Fruit fly (Drosophila melanogaster) whole organism, embryonic: Measurements from ENCODE around the gene Srp19.

ENCODE experiments used
- Aef1 ChIP-seq: fragments of 200-800 bp; sonication (Bioruptor generic); IDR thresholded peaks from 3 replicates; pipeline ENCODE4 v1.3.6; 2022; ENCODE audit warnings: missing biosample characterization, missing genetic modification characterization
- Blimp-1 ChIP-seq: fragments of 200-800 bp; sonication (Bioruptor generic); optimal IDR thresholded peaks from 3 replicates; lab custom pipeline; 2018; ENCODE audit warnings: missing biosample characterization, missing genetic modification characterization, mild to moderate bottlenecking, moderate library complexity, missing genetic modification reagents
- CG10431 ChIP-seq: fragments of 200-800 bp; sonication (Bioruptor generic); optimal IDR thresholded peaks from 3 replicates; lab custom pipeline; 2018; ENCODE audit warnings: missing biosample characterization, mild to moderate bottlenecking, missing genetic modification characterization
- CG11398 ChIP-seq: fragments of 200-800 bp; sonication (Bioruptor generic); optimal IDR thresholded peaks from 2 replicates; lab custom pipeline; 2016; ENCODE audit warnings: missing biosample characterization, missing genetic modification characterization
- CG12104 ChIP-seq: fragments of 200-800 bp; sonication (Bioruptor generic); optimal IDR thresholded peaks from 3 replicates; lab custom pipeline; 2016; ENCODE audit warnings: missing biosample characterization, missing genetic modification characterization
- CG12659 ChIP-seq: fragments of 200-800 bp; sonication (Bioruptor generic); optimal IDR thresholded peaks from 3 replicates; lab custom pipeline; 2017; ENCODE audit warnings: mild to moderate bottlenecking, missing biosample characterization, missing genetic modification reagents, missing genetic modification characterization
- CG13775 ChIP-seq: fragments of 200-800 bp; sonication (Bioruptor generic); optimal IDR thresholded peaks from 3 replicates; lab custom pipeline; 2017; ENCODE audit warnings: missing biosample characterization, mild to moderate bottlenecking, missing genetic modification characterization
- CG13894 ChIP-seq: fragments of 200-800 bp; sonication (Bioruptor generic); optimal IDR thresholded peaks from 3 replicates; lab custom pipeline; 2018; ENCODE audit warnings: missing biosample characterization, mild to moderate bottlenecking, missing genetic modification characterization, moderate library complexity
- CG14710 ChIP-seq: fragments of 200-800 bp; sonication (Bioruptor generic); optimal IDR thresholded peaks from 3 replicates; lab custom pipeline; 2019; ENCODE audit warnings: missing biosample characterization, mild to moderate bottlenecking, missing genetic modification characterization, moderate library complexity
- CG14860 ChIP-seq: fragments of 200-800 bp; sonication (Bioruptor generic); IDR thresholded peaks from 3 replicates; pipeline ENCODE4 v1.3.6; 2022; ENCODE audit warnings: missing biosample characterization, missing genetic modification characterization; ENCODE audit not compliant: partially characterized antibody
- CG15479 ChIP-seq: fragments of 200-800 bp; sonication (Bioruptor generic); optimal IDR thresholded peaks from 3 replicates; lab custom pipeline; 2019; ENCODE audit warnings: missing biosample characterization, mild to moderate bottlenecking, missing genetic modification characterization, moderate library complexity
- CG17361 ChIP-seq: fragments of 200-800 bp; sonication (Bioruptor generic); IDR thresholded peaks from 3 replicates; pipeline ENCODE4 v1.3.6; 2022; ENCODE audit warnings: missing biosample characterization, missing genetic modification characterization
- CG2712 ChIP-seq: fragments of 200-800 bp; optimal IDR thresholded peaks from 3 replicates; lab custom pipeline; 2019; ENCODE audit warnings: missing biosample characterization, mild to moderate bottlenecking, missing genetic modification characterization, moderate library complexity
- CG30431 ChIP-seq: fragments of 200-800 bp; sonication (Bioruptor generic); optimal IDR thresholded peaks from 2 replicates; lab custom pipeline; 2017; ENCODE audit warnings: missing biosample characterization, missing genetic modification characterization
- CG34422 ChIP-seq: fragments of 200-800 bp; sonication (Bioruptor generic); IDR thresholded peaks from 3 replicates; pipeline ENCODE4 v1.3.6; 2022; ENCODE audit warnings: missing biosample characterization, missing genetic modification characterization
- CG6175 ChIP-seq: fragments of 200-800 bp; sonication (Bioruptor generic); IDR thresholded peaks from 3 replicates; pipeline ENCODE4 v1.3.6; 2022; ENCODE audit warnings: missing biosample characterization, missing genetic modification characterization
- CG6813 ChIP-seq: fragments of 200-800 bp; sonication (Bioruptor generic); optimal IDR thresholded peaks from 2 replicates; lab custom pipeline; 2017; ENCODE audit warnings: missing biosample characterization, missing genetic modification characterization, mild to moderate bottlenecking, moderate library complexity, missing genetic modification reagents
- CG7928 ChIP-seq: fragments of 200-800 bp; sonication (Bioruptor generic); optimal IDR thresholded peaks from 2 replicates; lab custom pipeline; 2017; ENCODE audit warnings: missing biosample characterization, mild to moderate bottlenecking, missing genetic modification characterization
- CG8359 ChIP-seq: fragments of 200-800 bp; sonication (Bioruptor generic); optimal IDR thresholded peaks from 2 replicates; lab custom pipeline; 2017; ENCODE audit warnings: missing biosample characterization, mild to moderate bottlenecking, missing genetic modification characterization, borderline replicate concordance
- CG9609 ChIP-seq: fragments of 200-800 bp; sonication (Bioruptor generic); optimal IDR thresholded peaks from 3 replicates; lab custom pipeline; 2016; ENCODE audit warnings: missing biosample characterization, missing genetic modification characterization
- Dbx ChIP-seq: fragments of 200-800 bp; sonication (Bioruptor generic); IDR thresholded peaks from 3 replicates; pipeline ENCODE4 v1.3.6; 2022; ENCODE audit warnings: missing biosample characterization, missing genetic modification characterization
- HmgZ ChIP-seq: fragments of 200-800 bp; sonication (Bioruptor generic); optimal IDR thresholded peaks from 2 replicates; lab custom pipeline; 2018; ENCODE audit warnings: missing biosample characterization, mild to moderate bottlenecking, missing genetic modification characterization
- Meics ChIP-seq: fragments of 200-800 bp; sonication (Bioruptor generic); optimal IDR thresholded peaks from 2 replicates; lab custom pipeline; 2017; ENCODE audit warnings: missing biosample characterization, mild to moderate bottlenecking, missing genetic modification characterization
- NK7.1 ChIP-seq: fragments of 200-800 bp; sonication (Bioruptor generic); optimal IDR thresholded peaks from 3 replicates; lab custom pipeline; 2016; ENCODE audit warnings: missing biosample characterization, missing genetic modification characterization
- Nf-YC ChIP-seq: fragments of 200-800 bp; optimal IDR thresholded peaks from 3 replicates; lab custom pipeline; 2019; ENCODE audit warnings: missing biosample characterization, mild to moderate bottlenecking, missing genetic modification characterization, moderate library complexity
- Oaz ChIP-seq: fragments of 200-800 bp; sonication (Bioruptor generic); IDR thresholded peaks from 2 replicates; pipeline ENCODE4 v1.3.6; 2022; ENCODE audit warnings: missing biosample characterization, missing genetic modification characterization
- Poxn ChIP-seq: fragments of 200-800 bp; sonication (Bioruptor generic); IDR thresholded peaks from 2 replicates; pipeline ENCODE4 v1.3.6; 2022; ENCODE audit warnings: missing biosample characterization, missing genetic modification characterization
- Sin3A ChIP-seq: fragments of >200 bp; optimal IDR thresholded peaks from 2 replicates; lab custom pipeline; 2018
- Ssrp ChIP-seq: fragments of 200-800 bp; sonication (Bioruptor generic); optimal IDR thresholded peaks from 2 replicates; lab custom pipeline; 2018; ENCODE audit warnings: missing biosample characterization, mild to moderate bottlenecking, missing genetic modification characterization, moderate library complexity
- Xrp1 ChIP-seq: fragments of 200-800 bp; sonication (Bioruptor generic); IDR thresholded peaks from 2 replicates; pipeline ENCODE4 v1.3.6; 2022; ENCODE audit warnings: missing biosample characterization, missing genetic modification characterization
- ac ChIP-seq: fragments of 200-800 bp; sonication (Bioruptor generic); optimal IDR thresholded peaks from 3 replicates; lab custom pipeline; 2017; ENCODE audit warnings: missing biosample characterization, mild to moderate bottlenecking, missing genetic modification characterization
- aop ChIP-seq: fragments of 200-800 bp; sonication (Bioruptor generic); IDR thresholded peaks from 2 replicates; pipeline ENCODE4 v1.3.6; 2022; ENCODE audit warnings: missing biosample characterization, missing genetic modification characterization
- az2 ChIP-seq: fragments of 200-800 bp; sonication (Bioruptor generic); optimal IDR thresholded peaks from 3 replicates; lab custom pipeline; 2016; ENCODE audit warnings: missing biosample characterization, missing genetic modification characterization
- dmrt99B ChIP-seq: fragments of 200-800 bp; sonication (Bioruptor generic); optimal IDR thresholded peaks from 2 replicates; lab custom pipeline; 2018; ENCODE audit warnings: missing biosample characterization, mild to moderate bottlenecking, missing genetic modification characterization, moderate library complexity
- hbn ChIP-seq: fragments of 200-800 bp; sonication (Bioruptor generic); IDR thresholded peaks from 2 replicates; pipeline ENCODE4 v1.3.6; 2022; ENCODE audit warnings: missing biosample characterization, missing genetic modification characterization; ENCODE audit not compliant: partially characterized antibody
- hkb ChIP-seq, 2 experiments: fragments of 200-800 bp in 1 of 2; fragments of >200 bp in 1 of 2; sonication (Bioruptor generic) in 1 of 2; IDR thresholded peaks in 1 of 2; optimal IDR thresholded peaks in 1 of 2; 2 replicates each; pipeline versions ENCODE4 v1.3.6 to Lab custom; 2017 to 2022; ENCODE audit warnings: missing biosample characterization in 1 of 2, missing genetic modification characterization in 1 of 2
- lab ChIP-seq: fragments of 200-800 bp; sonication (Bioruptor generic); optimal IDR thresholded peaks from 3 replicates; lab custom pipeline; 2017; ENCODE audit warnings: missing biosample characterization, missing genetic modification characterization, mild to moderate bottlenecking, moderate library complexity, missing genetic modification reagents
- mirr ChIP-seq: fragments of 200-800 bp; sonication (Bioruptor generic); optimal IDR thresholded peaks from 3 replicates; lab custom pipeline; 2018; ENCODE audit warnings: missing biosample characterization, mild to moderate bottlenecking, missing genetic modification characterization
- nom ChIP-seq: fragments of 200-800 bp; sonication (Bioruptor generic); optimal IDR thresholded peaks from 2 replicates; lab custom pipeline; 2017; ENCODE audit warnings: missing biosample characterization, missing genetic modification characterization, mild to moderate bottlenecking, moderate library complexity, missing genetic modification reagents
- psq ChIP-seq: fragments of 200-800 bp; sonication (Bioruptor generic); optimal IDR thresholded peaks from 2 replicates; lab custom pipeline; 2017; ENCODE audit warnings: missing biosample characterization, missing genetic modification characterization
- ro ChIP-seq: fragments of 200-800 bp; sonication (Bioruptor generic); IDR thresholded peaks from 2 replicates; pipeline ENCODE4 v1.3.6; 2022; ENCODE audit warnings: missing biosample characterization, missing genetic modification characterization
- row ChIP-seq: fragments of 200-800 bp; sonication (Bioruptor generic); IDR thresholded peaks from 3 replicates; pipeline ENCODE4 v1.3.6; 2022; ENCODE audit warnings: missing biosample characterization, missing genetic modification characterization
- run ChIP-seq: fragments of 200-800 bp; sonication (Bioruptor generic); optimal IDR thresholded peaks from 3 replicates; lab custom pipeline; 2018; ENCODE audit warnings: missing biosample characterization, mild to moderate bottlenecking, missing genetic modification characterization
- slbo ChIP-seq: fragments of 200-800 bp; sonication (Bioruptor generic); IDR thresholded peaks from 2 replicates; pipeline ENCODE4 v1.3.6; 2022; ENCODE audit warnings: missing biosample characterization, missing genetic modification characterization
- slou ChIP-seq: fragments of 200-800 bp; sonication (Bioruptor generic); optimal IDR thresholded peaks from 3 replicates; lab custom pipeline; 2016; ENCODE audit warnings: missing biosample characterization, missing genetic modification characterization
- so ChIP-seq: fragments of 200-800 bp; sonication (Bioruptor generic); IDR thresholded peaks from 3 replicates; pipeline ENCODE4 v1.3.6; 2022; ENCODE audit warnings: missing biosample characterization, missing genetic modification characterization
- tin ChIP-seq: fragments of 200-800 bp; sonication (Bioruptor generic); optimal IDR thresholded peaks from 3 replicates; lab custom pipeline; 2016; ENCODE audit warnings: missing biosample characterization, missing genetic modification characterization
- ttk ChIP-seq: fragments of 200-800 bp; sonication (Bioruptor generic); IDR thresholded peaks from 2 replicates; pipeline ENCODE4 v2.1.2; 2022; ENCODE audit warnings: missing biosample characterization, missing genetic modification characterization
- tx ChIP-seq: fragments of 200-800 bp; sonication (Bioruptor generic); optimal IDR thresholded peaks from 2 replicates; lab custom pipeline; 2016; ENCODE audit warnings: missing biosample characterization, missing genetic modification characterization
- unpg ChIP-seq: fragments of 200-800 bp; sonication (Bioruptor generic); optimal IDR thresholded peaks from 3 replicates; lab custom pipeline; 2018; ENCODE audit warnings: missing biosample characterization, mild to moderate bottlenecking, missing genetic modification characterization, moderate library complexity

Gene Srp19

dm6 chr3L:7381359-7381976 is 33.6 kb upstream of the Srp19 start, which contains the start of the genes SMSr and smid (continued):
- TF ChIP-seq CG10431 (GFP tag; lab: Kevin White, UChicago), result no peak
- TF ChIP-seq Xrp1 (GFP tag; lab: Robert Waterston, UW), result peak; percentile 65
- TF ChIP-seq hkb (optimal IDR thresholded peaks at IDR 0.05; lab: Kevin White, UChicago), result peak; percentile 81
- 0 out of 2 replicates have a peak, but pooled peaks have one; percentile 19 for TF ChIP-seq hkb (GFP tag; IDR thresholded peaks at IDR 0.05; lab: Robert Waterston, UW)
- no peak for TF ChIP-seq CG6175 (GFP tag; lab: Robert Waterston, UW)
- TF ChIP-seq slbo (GFP tag; lab: Robert Waterston, UW), result peak; percentile 76
- TF ChIP-seq Ssrp (tag; lab: Kevin White, UChicago), result peak; percentile 59
- peak; percentile 38 for TF ChIP-seq nom
- peak; percentile 71 for TF ChIP-seq CG12659
- TF ChIP-seq mirr (GFP tag; lab: Kevin White, UChicago), result peak; percentile 19
- no peak for TF ChIP-seq CG15479 (GFP tag; lab: Kevin White, UChicago)
- TF ChIP-seq Meics (GFP tag; lab: Kevin White, UChicago), result peak; percentile 55
- TF ChIP-seq CG14860 (GFP tag; lab: Robert Waterston, UW), result peak; percentile 90
- TF ChIP-seq Sin3A, result peak; percentile 98
- TF ChIP-seq hbn, result peak; percentile 71; the same call in 1 of the 2 replicates
- peak; percentile 45 for TF ChIP-seq az2 (GFP tag; lab: Kevin White, UChicago)
- TF ChIP-seq CG8359 (GFP tag; lab: Kevin White, UChicago), result no peak
- TF ChIP-seq Oaz (GFP tag; lab: Robert Waterston, UW), result no peak
- TF ChIP-seq psq (GFP tag; lab: Kevin White, UChicago), result no peak
- TF ChIP-seq lab, result peak; percentile 51
- TF ChIP-seq ro, result no peak
- no peak for TF ChIP-seq CG7928 (GFP tag; lab: Kevin White, UChicago)
- no peak for TF ChIP-seq run
- TF ChIP-seq Aef1 (GFP tag; lab: Robert Waterston, UW), result peak; percentile 66
- TF ChIP-seq unpg, result no peak
- peak; percentile 20 for TF ChIP-seq CG9609 (GFP tag; lab: Kevin White, UChicago)
- peak; percentile 76 for TF ChIP-seq CG2712 (tag; lab: Kevin White, UChicago)
- TF ChIP-seq tin (GFP tag; lab: Kevin White, UChicago), result peak; percentile 51
- TF ChIP-seq CG12104, result no peak
- no peak for TF ChIP-seq CG30431 (GFP tag; lab: Kevin White, UChicago)
- peak; percentile 82 for TF ChIP-seq CG17361 (GFP tag; lab: Robert Waterston, UW)
- no peak for TF ChIP-seq Poxn (GFP tag; lab: Robert Waterston, UW)
- TF ChIP-seq ac, result no peak
- peak; percentile 27 for TF ChIP-seq CG13894 (tag; lab: Kevin White, UChicago)
- TF ChIP-seq CG13775 (GFP tag; lab: Kevin White, UChicago), result peak; percentile 78
- peak; percentile 60 for TF ChIP-seq tx (GFP tag; lab: Kevin White, UChicago)
- TF ChIP-seq CG14710 (tag; lab: Kevin White, UChicago), result peak; percentile 85
- no peak for TF ChIP-seq aop (GFP tag; lab: Robert Waterston, UW)
- TF ChIP-seq Blimp-1, result no peak
- no peak for TF ChIP-seq CG6813 (GFP tag; lab: Kevin White, UChicago)
- TF ChIP-seq dmrt99B (tag; lab: Kevin White, UChicago), result peak; percentile 49
- TF ChIP-seq row, result peak; percentile 92
- TF ChIP-seq CG11398 (GFP tag; lab: Kevin White, UChicago), result no peak
- peak; percentile 52 for TF ChIP-seq HmgZ (tag; lab: Kevin White, UChicago)
- no peak for TF ChIP-seq so (GFP tag; lab: Robert Waterston, UW)
- TF ChIP-seq Dbx, result 0 out of 3 replicates have a peak, but pooled peaks have one; percentile 58
- peak; percentile 23 for TF ChIP-seq slou (GFP tag; lab: Kevin White, UChicago)
- TF ChIP-seq Nf-YC (tag; lab: Kevin White, UChicago), result no peak
- no peak for TF ChIP-seq CG34422 (GFP tag; lab: Robert Waterston, UW)
- no peak for TF ChIP-seq ttk (GFP tag; lab: Robert Waterston, UW)
- TF ChIP-seq NK7.1, result no peak
